Worm (Caenorhabditis elegans) whole organism, midembryonic: ENCODE results near the gene Y73B3A.1.

Experiments used
- klf-2 ChIP-seq: fragments of 200-800 bp; sonication (Bioruptor generic); conservative IDR thresholded peaks from 2 replicates; pipeline ENCODE4 v1.3.6; 2022; ENCODE audit warnings: missing genetic modification reagents, missing genetic modification characterization, missing compliant biosample characterization
- med-1 ChIP-seq: sonication (generic microtip); optimal IDR thresholded peaks from 2 replicates; lab custom pipeline; 2017; ENCODE audit warnings: missing genetic modification characterization, mild to moderate bottlenecking, missing compliant biosample characterization, antibody characterized with exemption, missing genetic modification reagents; ENCODE audit not compliant: insufficient read depth
- ztf-23 ChIP-seq: fragments of 200-800 bp; sonication (Bioruptor generic); IDR thresholded peaks from 2 replicates; pipeline ENCODE4 v1.3.6; 2022; ENCODE audit warnings: missing genetic modification reagents, missing genetic modification characterization, missing compliant biosample characterization
- ztf-29 ChIP-seq: fragments of 200-800 bp; sonication (Bioruptor generic); IDR thresholded peaks from 2 replicates; pipeline ENCODE4 v1.3.6; 2022; ENCODE audit warnings: missing genetic modification reagents, missing genetic modification characterization, missing compliant biosample characterization

ce11 chrX:84602-85001 lies 37.9 kb upstream of the Y73B3A.1 start:
- TF ChIP-seq med-1 (GFP tag; lab: Kevin White, UChicago) (no peak), klf-2 (GFP tag; lab: Robert Waterston, UW) (no peak), ztf-23 (GFP tag; lab: Robert Waterston, UW) (no peak), ztf-29 (GFP tag; lab: Robert Waterston, UW) (no peak)
